Fruit fly (Drosophila melanogaster) whole organism, wandering third instar larva: ENCODE measurements around the gene CG45089.

ENCODE experiments used
- CG32264 ChIP-seq: fragments of 200-800 bp; sonication (Bioruptor generic); optimal IDR thresholded peaks from 2 replicates; lab custom pipeline; 2016; ENCODE audit warnings: missing biosample characterization, missing genetic modification characterization
- CG9705 ChIP-seq: fragments of 200-800 bp; sonication (Bioruptor generic); optimal IDR thresholded peaks from 2 replicates; lab custom pipeline; 2018; ENCODE audit warnings: missing biosample characterization, mild to moderate bottlenecking, missing genetic modification characterization
- Dfd ChIP-seq: fragments of >200 bp; optimal IDR thresholded peaks from 2 replicates; lab custom pipeline; 2017; ENCODE audit warnings: missing biosample characterization, missing genetic modification characterization
- Dif ChIP-seq: fragments of 200-275, 200-300 bp; sonication (Bioruptor generic); optimal IDR thresholded peaks from 2 replicates; lab custom pipeline; 2018; ENCODE audit warnings: missing biosample characterization, missing genetic modification characterization; ENCODE audit not compliant: partially characterized antibody
- GATAd ChIP-seq: sonication (Bioruptor generic); optimal IDR thresholded peaks from 2 replicates; lab custom pipeline; 2016; ENCODE audit warnings: missing biosample characterization, missing genetic modification characterization
- HLH106 ChIP-seq: fragments of 200-800 bp; optimal IDR thresholded peaks from 3 replicates; lab custom pipeline; 2019; ENCODE audit warnings: missing biosample characterization, mild to moderate bottlenecking, missing genetic modification characterization, moderate library complexity
- Hnf4 ChIP-seq: fragments of 200-800 bp; sonication (Bioruptor generic); optimal IDR thresholded peaks from 2 replicates; lab custom pipeline; 2016; ENCODE audit warnings: missing biosample characterization, mild to moderate bottlenecking, missing genetic modification characterization
- Hr78 ChIP-seq: fragments of >200 bp; optimal IDR thresholded peaks from 2 replicates; lab custom pipeline; 2017; ENCODE audit warnings: missing biosample characterization, missing genetic modification characterization
- Hr83 ChIP-seq: fragments of 200-300 bp; sonication (Bioruptor generic); optimal IDR thresholded peaks from 2 replicates; lab custom pipeline; 2016; ENCODE audit warnings: missing biosample characterization, mild to moderate bottlenecking, missing genetic modification characterization, moderate library complexity; ENCODE audit not compliant: poor library complexity, severe bottlenecking
- Jra ChIP-seq: sonication (Bioruptor generic); optimal IDR thresholded peaks from 2 replicates; lab custom pipeline; 2016; ENCODE audit warnings: missing biosample characterization, missing genetic modification characterization
- Mio ChIP-seq: sonication (Bioruptor generic); optimal IDR thresholded peaks from 2 replicates; lab custom pipeline; 2016; ENCODE audit warnings: missing biosample characterization, missing genetic modification characterization
- Myc ChIP-seq: fragments of >200 bp; optimal IDR thresholded peaks from 2 replicates; lab custom pipeline; 2017
- N ChIP-seq: fragments of >200 bp; optimal IDR thresholded peaks from 2 replicates; lab custom pipeline; 2018; ENCODE audit warnings: missing biosample characterization, missing external identifiers, missing genetic modification characterization
- OdsH ChIP-seq: fragments of 200-800 bp; sonication (Bioruptor generic); optimal IDR thresholded peaks from 2 replicates; lab custom pipeline; 2016; ENCODE audit warnings: missing biosample characterization, mild to moderate bottlenecking, missing genetic modification characterization
- Rel ChIP-seq, 2 experiments: fragments of 200-800 bp; sonication (Bioruptor generic) in 1 of 2; optimal IDR thresholded peaks; 2 replicates in 1 of 2; 3 replicates in 1 of 2; lab custom pipeline; 2016 to 2019; ENCODE audit warnings: mild to moderate bottlenecking in 2 of 2, missing biosample characterization in 2 of 2, missing genetic modification characterization in 2 of 2, moderate library complexity in 1 of 2
- Sp1 ChIP-seq: fragments of 200-800 bp; sonication (Bioruptor generic); optimal IDR thresholded peaks from 3 replicates; lab custom pipeline; 2019; ENCODE audit warnings: missing biosample characterization, mild to moderate bottlenecking, missing genetic modification characterization, moderate library complexity
- br ChIP-seq: fragments of 200-800 bp; sonication (Bioruptor generic); optimal IDR thresholded peaks from 2 replicates; lab custom pipeline; 2016; ENCODE audit warnings: missing biosample characterization, missing genetic modification characterization
- brk ChIP-seq: fragments of 200-800 bp; sonication (Bioruptor generic); optimal IDR thresholded peaks from 2 replicates; lab custom pipeline; 2016; ENCODE audit warnings: missing biosample characterization, mild to moderate bottlenecking, missing genetic modification characterization
- dl ChIP-seq, 2 experiments: fragments of 175-275, 200-275 bp in 1 of 2; fragments of 200-275 bp in 1 of 2; sonication (Bioruptor generic); optimal IDR thresholded peaks; lab custom pipeline; 2018; ENCODE audit warnings: mild to moderate bottlenecking in 2 of 2, missing biosample characterization in 2 of 2, missing genetic modification characterization in 2 of 2, moderate library complexity in 2 of 2; ENCODE audit not compliant: partially characterized antibody in 2 of 2, insufficient read depth in 1 of 2
- dmrt93B ChIP-seq: fragments of 200-800 bp; sonication (Bioruptor generic); optimal IDR thresholded peaks from 2 replicates; lab custom pipeline; 2018; ENCODE audit warnings: missing biosample characterization, mild to moderate bottlenecking, missing genetic modification characterization
- dsf ChIP-seq: sonication (Bioruptor generic); optimal IDR thresholded peaks from 2 replicates; lab custom pipeline; 2016; ENCODE audit warnings: missing biosample characterization, missing genetic modification characterization, borderline replicate concordance
- ey ChIP-seq: fragments of 200-800 bp; sonication (Bioruptor generic); optimal IDR thresholded peaks from 2 replicates; lab custom pipeline; 2016; ENCODE audit warnings: missing biosample characterization, missing genetic modification characterization
- foxo ChIP-seq, 2 experiments: fragments of 200-800 bp; sonication (Bioruptor generic); optimal IDR thresholded peaks; 2 replicates in 1 of 2; 3 replicates in 1 of 2; lab custom pipeline; 2016 to 2017; ENCODE audit warnings: missing biosample characterization in 2 of 2, missing genetic modification characterization in 2 of 2
- fru ChIP-seq: fragments of 200-800 bp; sonication (Bioruptor generic); optimal IDR thresholded peaks from 3 replicates; lab custom pipeline; 2016; ENCODE audit warnings: missing biosample characterization, mild to moderate bottlenecking, missing genetic modification characterization
- h ChIP-seq: fragments of 200-800 bp; sonication (Bioruptor generic); optimal IDR thresholded peaks from 3 replicates; lab custom pipeline; 2016; ENCODE audit warnings: missing biosample characterization, mild to moderate bottlenecking, missing genetic modification characterization
- jim ChIP-seq: fragments of 175-275, 200-325 bp; sonication (Bioruptor generic); optimal IDR thresholded peaks from 2 replicates; lab custom pipeline; 2016; ENCODE audit warnings: missing biosample characterization, mild to moderate bottlenecking, missing genetic modification characterization
- lola ChIP-seq: fragments of >200 bp; optimal IDR thresholded peaks from 2 replicates; lab custom pipeline; 2017; ENCODE audit warnings: missing biosample characterization, missing genetic modification characterization
- pan ChIP-seq: fragments of >200 bp; optimal IDR thresholded peaks from 2 replicates; lab custom pipeline; 2017
- psq ChIP-seq: fragments of 200-800 bp; sonication (Bioruptor generic); optimal IDR thresholded peaks from 3 replicates; lab custom pipeline; 2017; ENCODE audit warnings: missing biosample characterization, mild to moderate bottlenecking, missing genetic modification characterization, moderate library complexity
- rgr ChIP-seq: fragments of 200-800 bp; sonication (Bioruptor generic); optimal IDR thresholded peaks from 3 replicates; lab custom pipeline; 2016; ENCODE audit warnings: missing biosample characterization, mild to moderate bottlenecking, missing genetic modification characterization
- sage ChIP-seq: fragments of 200-800 bp; sonication (Bioruptor generic); optimal IDR thresholded peaks from 2 replicates; lab custom pipeline; 2016; ENCODE audit warnings: missing biosample characterization, mild to moderate bottlenecking, missing genetic modification characterization
- sv ChIP-seq: fragments of 200-800 bp; sonication (Bioruptor generic); optimal IDR thresholded peaks from 3 replicates; lab custom pipeline; 2016; ENCODE audit warnings: missing biosample characterization, missing genetic modification characterization
- tai ChIP-seq: sonication (Bioruptor generic); optimal IDR thresholded peaks from 2 replicates; lab custom pipeline; 2016; ENCODE audit warnings: missing biosample characterization, missing genetic modification characterization
- usp ChIP-seq: fragments of >200 bp; optimal IDR thresholded peaks from 2 replicates; lab custom pipeline; 2017; ENCODE audit warnings: missing biosample characterization, missing genetic modification characterization
- woc ChIP-seq: sonication (Bioruptor generic); optimal IDR thresholded peaks from 2 replicates; lab custom pipeline; 2016; ENCODE audit warnings: missing biosample characterization, mild to moderate bottlenecking, missing genetic modification characterization

CG45089 gene

dm6 chrX:7920081-7920688 lies 26.6 kb upstream of the CG45089 start, which contains the start of the genes hdm and Ykt6 (continued):
- TF ChIP-seq br (GFP tag; lab: Kevin White, UChicago) (no peak), Jra (GFP tag; lab: Kevin White, UChicago) (peak; percentile 93), tai (GFP tag; lab: Kevin White, UChicago) (no peak), dl (GFP tag; optimal IDR thresholded peaks at IDR 0.05; lab: Kevin White, UChicago; ENCODE audit: insufficient read depth in 1 of 2, partially characterized antibody in 2 of 2) (no peak), N (GFP tag; lab: Kevin White, UChicago) (no peak), psq (peak; percentile 70), GATAd (peak; percentile 79)

dm6 chrX:7911983-7912630 lies 18.5 kb upstream of the CG45089 start, which contains the start of gene snz:
Gene snz (plus strand): TSS chrX:7912089.
- TF ChIP-seq Hr78 (no peak), tai (GFP tag; lab: Kevin White, UChicago) (no peak), OdsH (GFP tag; lab: Kevin White, UChicago) (no peak), psq (no peak), CG9705 (GFP tag; lab: Kevin White, UChicago) (no peak), brk (GFP tag; lab: Kevin White, UChicago) (no peak), N (GFP tag; lab: Kevin White, UChicago) (no peak), fru (GFP tag; lab: Kevin White, UChicago) (no peak), usp (GFP tag; lab: Kevin White, UChicago) (no peak), jim (GFP tag; lab: Kevin White, UChicago) (no peak), Hnf4 (GFP tag; lab: Kevin White, UChicago) (no peak), Jra (GFP tag; lab: Kevin White, UChicago) (no peak)
- TF ChIP-seq, all 38 proteins: peak for 0

- TF ChIP-seq CG32264 (GFP tag; lab: Kevin White, UChicago): no peak
- TF ChIP-seq Hr78: no peak
- TF ChIP-seq Hnf4 (GFP tag; lab: Kevin White, UChicago): no peak
- TF ChIP-seq Rel (GFP tag; optimal IDR thresholded peaks at IDR 0.05; lab: Kevin White, UChicago): no peak
- no peak for TF ChIP-seq Rel (tag; optimal IDR thresholded peaks at IDR 0.05; lab: Kevin White, UChicago)
- TF ChIP-seq Mio: no peak
- no peak for TF ChIP-seq Dif (GFP tag; lab: Kevin White, UChicago)
- no peak for TF ChIP-seq br (GFP tag; lab: Kevin White, UChicago)
- TF ChIP-seq h (GFP tag; lab: Kevin White, UChicago): no peak
- TF ChIP-seq, all 38 proteins: peak for 0
These were observed 15.9 kb upstream of the CG45089 start for dm6 chrX:7909482-7909881.

- TF ChIP-seq ey (GFP tag; lab: Kevin White, UChicago) (no peak), CG32264 (GFP tag; lab: Kevin White, UChicago) (no peak), CG9705 (GFP tag; lab: Kevin White, UChicago) (no peak)
These were observed 15.4 kb upstream of the CG45089 start for dm6 chrX:7909069-7909389.

dm6 chrX:7908239-7909068 lies 14.9 kb upstream of the CG45089 start, which contains the start of the genes dpr14 and spidey:
Gene dpr14 (minus strand): TSS chrX:7908286.
Gene spidey (plus strand): TSS chrX:7908931.
- peak; percentile 86 for TF ChIP-seq fru (GFP tag; lab: Kevin White, UChicago)
- no peak for TF ChIP-seq sage (GFP tag; lab: Kevin White, UChicago)
- peak; percentile 83 for TF ChIP-seq ey (GFP tag; lab: Kevin White, UChicago)
- TF ChIP-seq pan (lab: Kevin White, UChicago): no peak
- peak; percentile 22 for TF ChIP-seq Mio
- TF ChIP-seq Dfd (GFP tag; lab: Kevin White, UChicago): no peak
- peak; percentile 65 for TF ChIP-seq CG9705 (GFP tag; lab: Kevin White, UChicago)
- peak; percentile 79 for TF ChIP-seq rgr (GFP tag; lab: Kevin White, UChicago)
- peak; percentile 71 for TF ChIP-seq woc
- peak; percentile 83 for TF ChIP-seq HLH106 (tag; lab: Kevin White, UChicago)
- TF ChIP-seq jim (GFP tag; lab: Kevin White, UChicago): no peak
- TF ChIP-seq Hnf4 (GFP tag; lab: Kevin White, UChicago): peak; percentile 70
- TF ChIP-seq br (GFP tag; lab: Kevin White, UChicago): peak; percentile 77
- no peak for TF ChIP-seq Hr78
- TF ChIP-seq psq: peak; percentile 64
- no peak for TF ChIP-seq tai (GFP tag; lab: Kevin White, UChicago)
- peak; percentile 80 for TF ChIP-seq sv (GFP tag; lab: Kevin White, UChicago)
- peak; percentile 81 for TF ChIP-seq Sp1
- TF ChIP-seq foxo (GFP tag; optimal IDR thresholded peaks at IDR 0.05; lab: Kevin White, UChicago): peak in 1 of 2 experiments; percentile 79
- no peak for TF ChIP-seq lola (GFP tag; lab: Kevin White, UChicago)
- TF ChIP-seq brk (GFP tag; lab: Kevin White, UChicago): no peak
- TF ChIP-seq CG32264 (GFP tag; lab: Kevin White, UChicago): peak; percentile 39
- TF ChIP-seq OdsH (GFP tag; lab: Kevin White, UChicago): peak; percentile 71
- no peak for TF ChIP-seq Myc (lab: Kevin White, UChicago)
- peak; percentile 39 for TF ChIP-seq Jra (GFP tag; lab: Kevin White, UChicago)
- TF ChIP-seq dmrt93B (GFP tag; lab: Kevin White, UChicago): peak; percentile 62
- no peak for TF ChIP-seq dsf (GFP tag; lab: Kevin White, UChicago)
- TF ChIP-seq Rel (GFP tag; optimal IDR thresholded peaks at IDR 0.05; lab: Kevin White, UChicago): no peak
- peak; percentile 82 for TF ChIP-seq Rel (tag; optimal IDR thresholded peaks at IDR 0.05; lab: Kevin White, UChicago)
- TF ChIP-seq Hr83 (GFP tag; lab: Kevin White, UChicago): no peak
